Worm (Caenorhabditis elegans): ENCODE results near the gene C15C7.4.

C15C7.4 gene

DNA sequence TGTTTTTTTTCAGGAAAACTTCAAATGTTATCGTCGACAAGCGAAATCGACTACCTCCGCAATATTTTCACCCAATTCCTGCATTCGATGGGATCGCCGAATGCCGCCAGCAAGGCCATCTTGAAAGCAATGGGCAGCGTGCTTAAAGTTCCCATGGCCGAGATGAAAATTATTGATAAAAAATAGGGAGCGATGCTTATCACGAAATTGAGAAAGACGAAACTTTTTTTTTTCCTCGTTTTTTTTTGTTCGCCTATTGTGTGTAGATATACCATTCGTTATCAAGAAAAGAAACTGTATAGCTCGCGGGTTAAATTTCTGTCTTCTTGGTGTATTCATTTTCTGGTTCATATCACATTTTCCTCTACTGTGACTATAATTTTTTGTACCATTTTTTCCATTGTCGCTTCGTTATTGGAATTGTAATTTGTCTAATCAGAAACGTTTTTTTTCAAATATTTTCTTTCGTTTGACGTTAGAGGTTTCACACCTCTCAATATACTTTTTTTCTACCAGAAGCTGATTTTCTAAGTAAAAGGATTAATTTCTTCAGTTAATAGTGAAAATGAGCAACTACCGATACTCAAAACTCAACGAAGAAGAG lies 18.7 kb downstream of the C15C7.4 start, which contains the start of gene syx-6:
syx-6 (plus strand) TSS at position 554 of the 604 bp plus-strand sequence.
- TF ChIP-seq unc-42 (tag; optimal IDR thresholded peaks at IDR 0.05) (no peak), pax-1 (tag; optimal IDR thresholded peaks at IDR 0.05) (no peak), fax-1 (tag; optimal IDR thresholded peaks at IDR 0.05) (no peak), odd-2 (tag; optimal IDR thresholded peaks at IDR 0.05) (no peak), T23F11.4 (GFP tag; optimal IDR thresholded peaks at IDR 0.05) (no peak), ceh-31 (tag; optimal IDR thresholded peaks at IDR 0.05) (no peak), ceh-45 (GFP tag; IDR thresholded peaks at IDR 0.05) (no peak), che-1 (tag; optimal IDR thresholded peaks at IDR 0.05) (no peak)

DNA sequence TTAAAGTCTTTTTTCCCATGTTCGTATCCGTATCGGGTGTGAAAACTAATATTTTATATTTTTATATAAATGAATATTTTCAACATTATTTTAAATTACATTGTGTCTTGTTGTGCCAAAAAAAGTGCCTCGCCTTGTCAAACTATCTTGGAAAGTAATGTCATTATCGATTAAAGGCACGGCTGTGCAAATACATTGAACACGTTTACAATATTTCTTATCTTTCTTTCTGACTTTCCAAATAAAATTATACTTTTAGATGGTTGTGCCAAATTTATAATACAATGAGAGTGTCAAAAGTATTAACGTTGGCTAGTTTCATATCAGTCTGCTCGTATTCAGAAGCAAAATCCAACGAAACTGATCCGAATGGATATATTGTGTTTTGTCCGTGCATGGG lies 20.2 kb downstream of the C15C7.4 start, which contains the start of gene pfut-1:
pfut-1 (plus strand) TSS at position 258 of the 400 bp plus-strand sequence.
- TF ChIP-seq ceh-9 (tag; optimal IDR thresholded peaks at IDR 0.05), result no peak
- no peak for TF ChIP-seq ref-2 (tag; optimal IDR thresholded peaks at IDR 0.05)
- TF ChIP-seq pag-3 (tag; optimal IDR thresholded peaks at IDR 0.05; ENCODE audit: borderline replicate concordance), result no peak
- no peak for TF ChIP-seq fkh-10 (GFP tag; optimal IDR thresholded peaks at IDR 0.05)
- no peak for TF ChIP-seq K02D7.2 (tag; optimal IDR thresholded peaks at IDR 0.05)
- no peak for TF ChIP-seq fkh-6 (tag; optimal IDR thresholded peaks at IDR 0.05)
- TF ChIP-seq rnt-1 (tag; optimal IDR thresholded peaks at IDR 0.05), result no peak
- no peak for TF ChIP-seq unc-55 (GFP tag; optimal IDR thresholded peaks at IDR 0.05)
- no peak for TF ChIP-seq ceh-24 (tag; optimal IDR thresholded peaks at IDR 0.05)
- no peak for TF ChIP-seq tbx-7 (tag; optimal IDR thresholded peaks at IDR 0.05)
- no peak for TF ChIP-seq ama-1 (optimal IDR thresholded peaks at IDR 0.05)

ce11 chrX:3170456-3170855 lies 25.1 kb downstream of the C15C7.4 start, which contains the start of gene C15C7.6:
Gene C15C7.6, minus strand, starts transcription at chrX:3170556.
- no peak for TF ChIP-seq tbx-7 (tag; optimal IDR thresholded peaks at IDR 0.05)
- no peak for TF ChIP-seq pat-9 (tag; optimal IDR thresholded peaks at IDR 0.05)
- no peak for TF ChIP-seq lin-11 (tag; optimal IDR thresholded peaks at IDR 0.05)
- no peak for TF ChIP-seq ref-2 (tag; optimal IDR thresholded peaks at IDR 0.05)
- TF ChIP-seq F13H6.1 (tag; optimal IDR thresholded peaks at IDR 0.05), result no peak
- TF ChIP-seq pha-4 (tag; optimal IDR thresholded peaks at IDR 0.05), result no peak
- no peak for TF ChIP-seq nhr-232 (tag; optimal IDR thresholded peaks at IDR 0.05)
- no peak for TF ChIP-seq che-1 (tag; optimal IDR thresholded peaks at IDR 0.05)
- no peak for TF ChIP-seq syd-9 (tag; optimal IDR thresholded peaks at IDR 0.05)

DNA sequence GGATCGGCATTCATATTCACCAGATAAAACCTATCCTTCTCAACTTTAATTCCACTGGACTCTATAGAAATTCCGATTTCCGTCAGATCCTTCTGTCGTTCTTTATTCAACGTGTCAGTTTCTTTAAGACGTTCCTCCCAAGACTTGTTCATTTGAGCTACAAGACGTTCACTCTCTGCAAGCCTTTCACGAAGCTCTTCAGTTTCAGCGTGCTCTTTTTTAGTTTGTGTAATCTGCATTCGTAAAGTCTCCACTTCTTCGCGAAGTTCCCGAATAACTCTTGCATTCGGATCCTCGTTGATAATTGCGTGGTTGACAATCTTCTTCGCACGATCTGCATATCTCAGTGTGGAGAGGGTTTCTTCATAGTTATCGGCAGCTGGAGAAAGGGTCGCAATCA lies 31.4 kb downstream of the C15C7.4 start:
- TF ChIP-seq unc-55 (GFP tag; optimal IDR thresholded peaks at IDR 0.05) (no peak), ceh-31 (tag; optimal IDR thresholded peaks at IDR 0.05) (no peak), ceh-9 (tag; optimal IDR thresholded peaks at IDR 0.05) (no peak), ref-2 (tag; optimal IDR thresholded peaks at IDR 0.05) (no peak), hlh-8 (tag; optimal IDR thresholded peaks at IDR 0.05) (no peak), elt-2 (tag; optimal IDR thresholded peaks at IDR 0.05) (no peak), ceh-24 (tag; optimal IDR thresholded peaks at IDR 0.05) (no peak)

ce11 chrX:3178501-3178900 lies 33.1 kb downstream of the C15C7.4 start, which contains the start of gene klp-4:
Gene klp-4, minus strand, starts transcription at chrX:3178701.
- TF ChIP-seq fax-1 (tag; optimal IDR thresholded peaks at IDR 0.05) (no peak), npax-4 (tag; optimal IDR thresholded peaks at IDR 0.05) (no peak), T23F11.4 (GFP tag; optimal IDR thresholded peaks at IDR 0.05) (no peak), fkh-10 (GFP tag; optimal IDR thresholded peaks at IDR 0.05) (no peak), rnt-1 (tag; optimal IDR thresholded peaks at IDR 0.05) (no peak), che-1 (tag; optimal IDR thresholded peaks at IDR 0.05) (no peak), F13H6.1 (tag; optimal IDR thresholded peaks at IDR 0.05) (no peak), pha-2 (tag; optimal IDR thresholded peaks at IDR 0.05) (no peak), C08G9.2 (tag; optimal IDR thresholded peaks at IDR 0.05) (no peak), pax-1 (tag; optimal IDR thresholded peaks at IDR 0.05) (no peak), ama-1 (optimal IDR thresholded peaks at IDR 0.05) (no peak), ahr-1 (tag; optimal IDR thresholded peaks at IDR 0.05) (no peak), fkh-6 (tag; optimal IDR thresholded peaks at IDR 0.05) (no peak), dmd-4 (tag; optimal IDR thresholded peaks at IDR 0.05; ENCODE audit: borderline replicate concordance) (no peak), ceh-34 (tag; optimal IDR thresholded peaks at IDR 0.05) (no peak), ceh-14 (tag; optimal IDR thresholded peaks at IDR 0.05) (no peak), dve-1 (tag; optimal IDR thresholded peaks at IDR 0.05) (no peak)
